Worm (Caenorhabditis elegans) whole organism, midembryonic: Measurements from ENCODE around the gene flwr-1.

Source experiments
- T22C8.4 ChIP-seq: fragments of 200-800 bp; sonication (Bioruptor generic); IDR thresholded peaks from 2 replicates; pipeline ENCODE4 v1.3.6; 2022; ENCODE audit warnings: missing genetic modification characterization, missing compliant biosample characterization
- cog-1 ChIP-seq: sonication (generic microtip); optimal IDR thresholded peaks from 2 replicates; lab custom pipeline; 2016; ENCODE audit warnings: missing genetic modification characterization, missing compliant biosample characterization
- flt-1 ChIP-seq: fragments of 200-800 bp; sonication (Bioruptor generic); IDR thresholded peaks from 2 replicates; pipeline ENCODE4 v1.3.6; 2022; ENCODE audit warnings: missing genetic modification characterization, missing compliant biosample characterization
- klf-2 ChIP-seq: fragments of 200-800 bp; sonication (Bioruptor generic); conservative IDR thresholded peaks from 2 replicates; pipeline ENCODE4 v1.3.6; 2022; ENCODE audit warnings: missing genetic modification reagents, missing genetic modification characterization, missing compliant biosample characterization
- med-1 ChIP-seq: sonication (generic microtip); optimal IDR thresholded peaks from 2 replicates; lab custom pipeline; 2017; ENCODE audit warnings: missing genetic modification characterization, mild to moderate bottlenecking, missing compliant biosample characterization, antibody characterized with exemption, missing genetic modification reagents; ENCODE audit not compliant: insufficient read depth
- ref-1 ChIP-seq: fragments of 200-800 bp; sonication (Bioruptor generic); conservative IDR thresholded peaks from 2 replicates; pipeline ENCODE4 v1.3.6; 2022; ENCODE audit warnings: missing genetic modification reagents, missing genetic modification characterization, missing compliant biosample characterization
- tab-1 ChIP-seq: fragments of 200-800 bp; sonication (Bioruptor generic); IDR thresholded peaks from 2 replicates; pipeline ENCODE4 v1.3.6; 2022; ENCODE audit warnings: missing genetic modification characterization, missing compliant biosample characterization
- ztf-23 ChIP-seq: fragments of 200-800 bp; sonication (Bioruptor generic); IDR thresholded peaks from 2 replicates; pipeline ENCODE4 v1.3.6; 2022; ENCODE audit warnings: missing genetic modification reagents, missing genetic modification characterization, missing compliant biosample characterization
- ztf-29 ChIP-seq: fragments of 200-800 bp; sonication (Bioruptor generic); IDR thresholded peaks from 2 replicates; pipeline ENCODE4 v1.3.6; 2022; ENCODE audit warnings: missing genetic modification reagents, missing genetic modification characterization, missing compliant biosample characterization

flwr-1 gene

DNA sequence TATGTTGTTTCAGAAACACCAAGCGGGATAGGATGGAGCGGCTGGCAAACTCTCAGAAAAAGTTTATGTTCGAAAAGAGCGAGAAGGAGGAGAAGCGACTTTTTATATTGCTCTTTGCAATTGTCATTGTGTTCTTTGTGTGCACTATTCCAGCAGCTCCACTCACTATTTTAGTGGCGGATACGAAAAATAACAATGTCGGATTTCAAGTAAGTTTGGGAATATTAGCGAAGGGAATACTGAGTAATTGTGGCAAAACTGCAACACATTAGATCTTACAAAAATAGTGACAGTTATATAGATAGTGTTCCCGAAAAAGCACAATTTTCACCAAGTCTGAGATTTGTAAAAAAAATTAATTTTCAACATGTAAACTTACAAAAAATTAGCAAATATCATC is 47.3 kb downstream of the flwr-1 start:
- TF ChIP-seq tab-1 (GFP tag; lab: Robert Waterston, UW), result no peak
- TF ChIP-seq ref-1 (GFP tag; lab: Robert Waterston, UW), result no peak
- TF ChIP-seq cog-1 (tag; lab: Kevin White, UChicago), result no peak
- TF ChIP-seq flt-1 (GFP tag; lab: Robert Waterston, UW), result no peak
- TF ChIP-seq med-1 (GFP tag; lab: Kevin White, UChicago), result no peak
- TF ChIP-seq klf-2 (GFP tag; lab: Robert Waterston, UW), result no peak
- TF ChIP-seq ztf-29, result no peak
- no peak for TF ChIP-seq ztf-23 (GFP tag; lab: Robert Waterston, UW)
- TF ChIP-seq T22C8.4 (GFP tag; lab: Robert Waterston, UW), result no peak

DNA sequence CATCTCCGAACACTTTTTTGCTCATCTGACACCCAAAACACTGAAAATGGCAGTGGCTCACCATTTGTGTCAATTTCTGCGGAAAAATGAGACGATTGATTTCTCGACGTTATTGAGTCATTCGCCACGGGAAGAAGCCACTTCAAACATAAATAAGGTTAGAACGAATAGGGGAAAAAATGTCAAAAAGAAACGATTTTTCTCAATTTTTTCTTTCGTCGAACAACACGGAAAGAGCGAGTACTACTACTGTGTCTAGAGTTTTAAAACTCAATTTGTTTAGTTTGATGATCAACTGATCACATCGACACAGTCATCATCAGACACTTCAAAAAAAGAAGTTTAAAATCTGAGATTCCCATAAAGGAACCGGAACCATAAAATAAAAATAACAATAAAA is 49.2 kb downstream of the flwr-1 start:
- TF ChIP-seq med-1 (GFP tag; lab: Kevin White, UChicago), result no peak
- no peak for TF ChIP-seq flt-1 (GFP tag; lab: Robert Waterston, UW)
- TF ChIP-seq klf-2 (GFP tag; lab: Robert Waterston, UW), result no peak
- no peak for TF ChIP-seq cog-1 (tag; lab: Kevin White, UChicago)
- TF ChIP-seq tab-1 (GFP tag; lab: Robert Waterston, UW), result no peak
